Worm (Caenorhabditis elegans) whole organism, L2 larva: ENCODE results near the gene daf-10.

Source experiments
- R02D3.7 ChIP-seq: fragments of 150-350 bp; optimal IDR thresholded peaks from 2 replicates; lab custom pipeline; 2014; ENCODE audit warnings: missing biosample characterization, missing genetic modification characterization
- nhr-10 ChIP-seq: sonication (generic microtip); optimal IDR thresholded peaks from 2 replicates; lab custom pipeline; 2017; ENCODE audit warnings: missing biosample characterization, missing genetic modification characterization
- nhr-237 ChIP-seq: fragments of 150-350 bp; optimal IDR thresholded peaks from 2 replicates; lab custom pipeline; 2014; ENCODE audit warnings: missing biosample characterization, missing genetic modification characterization
- nhr-25 ChIP-seq: fragments of 150-350 bp; sonication (generic microtip); optimal IDR thresholded peaks from 3 replicates; lab custom pipeline; 2014; ENCODE audit warnings: missing biosample characterization, missing genetic modification characterization
- nhr-77 ChIP-seq: fragments of 150-350 bp; optimal IDR thresholded peaks from 2 replicates; lab custom pipeline; 2014; ENCODE audit warnings: missing biosample characterization, missing genetic modification characterization
- sma-9 ChIP-seq, 2 experiments: fragments of 150-350 bp in 1 of 2; sonication (generic microtip) in 1 of 2; optimal IDR thresholded peaks; 2 replicates each; lab custom pipeline; 2014 to 2016; ENCODE audit warnings: missing genetic modification characterization in 2 of 2, mild to moderate bottlenecking in 1 of 2, missing biosample characterization in 1 of 2, missing compliant biosample characterization in 1 of 2, missing genetic modification reagents in 1 of 2, moderate library complexity in 1 of 2
- zag-1 ChIP-seq: fragments of 150-350 bp; optimal IDR thresholded peaks from 2 replicates; lab custom pipeline; 2014; ENCODE audit warnings: missing biosample characterization, missing genetic modification characterization

DNA sequence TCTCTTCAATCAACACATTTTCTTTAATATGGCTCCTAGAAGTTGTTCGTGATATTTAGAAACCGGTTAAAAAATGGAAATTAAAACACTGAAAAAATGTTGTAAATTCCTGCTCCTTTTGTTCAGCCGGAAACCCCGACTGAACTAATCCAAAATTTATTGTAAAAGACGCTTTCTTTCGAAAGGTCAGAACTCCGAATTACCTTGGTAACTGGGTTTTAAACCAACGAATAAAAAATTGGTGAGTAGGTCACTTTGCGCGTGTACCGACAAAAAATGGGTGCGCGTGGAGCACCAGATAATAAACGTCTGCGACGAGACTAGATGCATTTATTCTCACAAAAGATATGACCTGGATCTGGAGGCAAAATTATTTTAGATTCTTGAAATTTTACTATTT is 15.4 kb downstream of the daf-10 start:
- no peak for TF ChIP-seq zag-1 (tag; lab: Kevin White, UChicago)
- no peak for TF ChIP-seq sma-9 (GFP tag; optimal IDR thresholded peaks at IDR 0.05; lab: Kevin White, UChicago)
- no peak for TF ChIP-seq sma-9 (tag; optimal IDR thresholded peaks at IDR 0.05; lab: Kevin White, UChicago)
- no peak for TF ChIP-seq nhr-25 (tag; lab: Kevin White, UChicago)
- no peak for TF ChIP-seq nhr-237 (tag; lab: Kevin White, UChicago)
- TF ChIP-seq nhr-10 (tag; lab: Kevin White, UChicago) = no peak
- no peak for TF ChIP-seq R02D3.7 (tag; lab: Kevin White, UChicago)
- no peak for TF ChIP-seq nhr-77
